Worm (Caenorhabditis elegans): ENCODE measurements around the gene Y37E11B.7.

The Y37E11B.7 gene

DNA sequence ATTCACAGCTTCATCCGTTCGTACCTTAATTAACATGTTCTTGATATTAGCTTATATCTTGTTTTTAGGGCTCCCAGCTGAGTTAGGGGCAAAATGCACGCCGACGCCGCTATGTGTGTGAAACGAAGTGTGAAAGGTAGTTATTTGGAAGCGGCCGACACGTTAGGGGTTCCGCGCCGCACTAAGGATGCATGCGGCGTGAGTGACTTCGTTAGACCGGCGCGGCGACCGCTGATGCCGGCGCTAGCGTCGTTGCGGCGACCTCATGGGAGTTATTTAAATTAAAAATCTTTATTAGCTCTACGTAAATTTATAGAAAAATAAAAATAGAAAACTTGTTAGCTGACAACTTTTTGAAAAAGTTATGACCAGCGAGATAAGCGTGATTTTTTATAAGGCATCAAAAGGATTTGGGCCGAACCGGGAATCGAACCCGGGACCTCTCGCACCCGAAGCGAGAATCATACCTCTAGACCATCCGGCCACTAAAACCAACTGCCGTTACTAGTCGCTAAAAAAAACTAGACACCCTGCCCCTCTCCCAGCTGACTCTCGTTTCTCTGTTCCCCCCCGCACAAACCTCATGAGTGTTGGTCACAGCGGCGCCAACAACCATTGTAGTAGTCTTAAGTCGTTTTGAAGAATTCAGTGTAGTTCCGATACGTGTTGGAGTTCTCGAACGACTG, 48.0 kb downstream of the Y37E11B.7 start (continued):
- TF ChIP-seq nhr-237 (tag; optimal IDR thresholded peaks at IDR 0.05) (no peak), D1046.2 (GFP tag; IDR thresholded peaks at IDR 0.05) (peak; percentile 63; the same call in 1 of the 2 replicates), daf-12 (tag; optimal IDR thresholded peaks at IDR 0.05) (no peak), hlh-11 (tag; optimal IDR thresholded peaks at IDR 0.05) (peak; percentile 72), cey-2 (tag; optimal IDR thresholded peaks at IDR 0.05; ENCODE audit: borderline replicate concordance, insufficient read depth) (no peak), snpc-1.2 (GFP tag; IDR thresholded peaks at IDR 0.05) (peak; percentile 78; the same call in 1 of the 2 replicates), spr-1 (tag; optimal IDR thresholded peaks at IDR 0.05) (peak; percentile 63), duxl-1 (tag; optimal IDR thresholded peaks at IDR 0.05; ENCODE audit: poor library complexity) (peak; percentile 63), dpl-1 (GFP tag; optimal IDR thresholded peaks at IDR 0.05) (peak; percentile 38), lin-29 (GFP tag; IDR thresholded peaks at IDR 0.05) (no peak), hif-1 (tag; optimal IDR thresholded peaks at IDR 0.05) (peak in 1 of 2 experiments; percentile 15), ceh-82 (tag; optimal IDR thresholded peaks at IDR 0.05) (no peak), F44E2.7 (GFP tag; IDR thresholded peaks at IDR 0.05) (0 out of 2 replicates have a peak, but pooled peaks have one; percentile 7), vab-7 (GFP tag; IDR thresholded peaks at IDR 0.05) (peak; percentile 76), zip-11 (GFP tag; IDR thresholded peaks at IDR 0.05) (no peak), unc-39 (tag; optimal IDR thresholded peaks at IDR 0.05) (no peak), fos-1 (tag; optimal IDR thresholded peaks at IDR 0.05) (no peak), tra-1 (GFP tag; IDR thresholded peaks at IDR 0.05) (peak; percentile 55), dmd-9 (GFP tag; IDR thresholded peaks at IDR 0.05) (no peak), nhr-42 (GFP tag; IDR thresholded peaks at IDR 0.05) (0 out of 2 replicates have a peak, but pooled peaks have one; percentile 50), ceh-62 (tag; optimal IDR thresholded peaks at IDR 0.05) (no peak), zip-2 (tag; optimal IDR thresholded peaks at IDR 0.05) (peak; percentile 24), aha-1 (tag) (peak; percentile 70), mep-1 (tag; optimal IDR thresholded peaks at IDR 0.05) (no peak), sdz-12 (GFP tag; optimal IDR thresholded peaks at IDR 0.05) (peak; percentile 23), ceh-28 (tag; optimal IDR thresholded peaks at IDR 0.05) (no peak), ama-1 (optimal IDR thresholded peaks at IDR 0.05) (no peak), tag-97 (GFP tag; IDR thresholded peaks at IDR 0.05) (no peak), daf-8 (GFP tag; IDR thresholded peaks at IDR 0.05) (no peak), nhr-6 (tag; optimal IDR thresholded peaks at IDR 0.05) (peak; percentile 52), T26A8.4 (GFP tag; IDR thresholded peaks at IDR 0.05) (peak; percentile 78), ceh-32 (tag; optimal IDR thresholded peaks at IDR 0.05; ENCODE audit: poor library complexity) (no peak), saeg-2 (GFP tag; IDR thresholded peaks at IDR 0.05) (peak; percentile 51; the same call in 1 of the 2 replicates), daf-16 (GFP tag; optimal IDR thresholded peaks at IDR 0.05) (peak; percentile 2 to 67), daf-16 (tag; optimal IDR thresholded peaks at IDR 0.05) (peak; percentile 41), R02D3.7 (tag; optimal IDR thresholded peaks at IDR 0.05) (no peak), egl-43 (GFP tag; IDR thresholded peaks at IDR 0.05) (peak; percentile 93), daf-19 (GFP tag; conservative IDR thresholded peaks at IDR 0.05) (no peak), ZK337.2 (GFP tag; IDR thresholded peaks at IDR 0.05) (no peak), F26F4.8 (GFP tag; conservative IDR thresholded peaks at IDR 0.05) (peak; percentile 88), lin-13 (GFP tag; optimal IDR thresholded peaks at IDR 0.05) (peak; percentile 59), nhr-102 (tag; optimal IDR thresholded peaks at IDR 0.05) (peak; percentile 61), snpc-4 (tag; optimal IDR thresholded peaks at IDR 0.05) (no peak), dve-1 (tag; optimal IDR thresholded peaks at IDR 0.05; ENCODE audit: insufficient read depth) (no peak), mdt-29 (GFP tag; IDR thresholded peaks at IDR 0.05) (no peak; the same call in 1 of the 2 replicates), arid-1 (GFP tag; conservative IDR thresholded peaks at IDR 0.05) (peak; percentile 68), nhr-48 (tag; optimal IDR thresholded peaks at IDR 0.05) (peak; percentile 45), dmd-6 (GFP tag; IDR thresholded peaks at IDR 0.05) (peak; percentile 64), madf-5 (GFP tag; IDR thresholded peaks at IDR 0.05) (peak; percentile 58 to 82; a peak in 2 of 4 replicates), nhr-10 (tag; optimal IDR thresholded peaks at IDR 0.05) (no peak), T20F7.1 (GFP tag; optimal IDR thresholded peaks at IDR 0.05) (no peak)
